Fruit fly (Drosophila melanogaster): ENCODE results near the gene CG31248.

DNA sequence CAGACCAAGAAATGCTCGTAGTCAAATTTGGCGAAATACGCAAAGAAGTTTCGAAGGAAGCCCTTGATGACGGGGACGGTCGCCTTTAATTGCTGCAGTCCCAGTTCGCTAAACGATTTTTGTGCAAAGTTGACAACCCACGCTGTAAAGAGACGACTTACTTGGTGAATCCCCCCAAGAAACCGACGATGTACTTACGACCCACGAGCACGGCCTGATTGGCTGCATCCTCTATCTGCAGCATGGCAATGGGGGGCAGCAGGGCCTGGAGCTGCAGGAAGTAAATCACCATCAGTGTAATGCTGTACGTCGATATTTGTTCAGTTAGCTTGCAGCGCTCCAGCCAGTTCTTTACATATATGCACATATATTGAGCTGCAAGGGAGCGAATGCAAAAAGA lies 45.4 kb upstream of the CG31248 start:
- TF ChIP-seq Hr38 (GFP tag; optimal IDR thresholded peaks at IDR 0.05) = no peak
- no peak for TF ChIP-seq CG11902 (GFP tag; optimal IDR thresholded peaks at IDR 0.05)
- TF ChIP-seq CG3032 (tag; optimal IDR thresholded peaks at IDR 0.05) = no peak
- no peak for TF ChIP-seq Eip93F (GFP tag; optimal IDR thresholded peaks at IDR 0.05)
- no peak for TF ChIP-seq cyc (GFP tag; optimal IDR thresholded peaks at IDR 0.05)
- TF ChIP-seq Lpt (GFP tag; optimal IDR thresholded peaks at IDR 0.05) = no peak

Measured in whole organism, prepupa.